Worm (Caenorhabditis elegans) whole organism, L1 larva: ENCODE measurements around the gene ntl-4.
A peak's percentile ranks its signal among the peaks of the same experiment; 100 is the strongest.

Source experiments
- C16A3.4 ChIP-seq: fragments of 150-350 bp; optimal IDR thresholded peaks from 2 replicates; lab custom pipeline; 2014; ENCODE audit warnings: missing biosample characterization, missing genetic modification characterization
- F16B12.6 ChIP-seq: fragments of 150-350 bp; optimal IDR thresholded peaks from 2 replicates; lab custom pipeline; 2014; ENCODE audit warnings: missing biosample characterization, missing genetic modification characterization
- aha-1 ChIP-seq: fragments of 150-350 bp; optimal IDR thresholded peaks from 2 replicates; lab custom pipeline; 2014; ENCODE audit warnings: missing biosample characterization, missing genetic modification characterization
- ceh-8 ChIP-seq: fragments of 200-800 bp; sonication (Bioruptor generic); optimal IDR thresholded peaks from 2 replicates; lab custom pipeline; 2018; ENCODE audit warnings: mild to moderate bottlenecking, missing genetic modification characterization, moderate library complexity, missing compliant biosample characterization
- ceh-82 ChIP-seq, 3 experiments: fragments of 150-350 bp in 1 of 3; sonication (generic microtip) in 2 of 3; optimal IDR thresholded peaks; 2 replicates each; lab custom pipeline; 2014 to 2017; ENCODE audit warnings: missing biosample characterization in 3 of 3, missing genetic modification characterization in 3 of 3
- ceh-88 ChIP-seq: fragments of 200-800 bp; sonication (Bioruptor generic); IDR thresholded peaks from 2 replicates; pipeline ENCODE4 v1.3.6; 2022; ENCODE audit warnings: missing genetic modification characterization, missing compliant biosample characterization
- ceh-90 ChIP-seq: sonication (generic microtip); optimal IDR thresholded peaks from 2 replicates; lab custom pipeline; 2016; ENCODE audit warnings: missing genetic modification characterization, missing compliant biosample characterization
- dpl-1 ChIP-seq, 3 experiments: fragments of 150-350 bp in 2 of 3; sonication (generic microtip) in 1 of 3; optimal IDR thresholded peaks; 2 replicates each; lab custom pipeline; 2014 to 2017; ENCODE audit warnings: missing biosample characterization in 3 of 3, missing genetic modification characterization in 3 of 3, missing genetic modification reagents in 3 of 3
- dsc-1 ChIP-seq: sonication (generic microtip); optimal IDR thresholded peaks from 2 replicates; lab custom pipeline; 2016; ENCODE audit warnings: mild to moderate bottlenecking, missing genetic modification characterization, missing compliant biosample characterization
- efl-1 ChIP-seq, 4 experiments: fragments of 150-350 bp; optimal IDR thresholded peaks in 3 of 4; peaks in 1 of 4; 1 replicate in 1 of 4; 2 replicates in 3 of 4; lab custom pipeline; 2014; ENCODE audit warnings: missing biosample characterization in 2 of 4, missing genetic modification characterization in 2 of 4, missing genetic modification reagents in 2 of 4
- ets-5 ChIP-seq: fragments of 200-800 bp; sonication (Bioruptor generic); IDR thresholded peaks from 2 replicates; pipeline ENCODE4 v1.3.6; 2022; ENCODE audit warnings: missing genetic modification characterization, missing compliant biosample characterization
- fkh-10 ChIP-seq: sonication (generic microtip); optimal IDR thresholded peaks from 2 replicates; lab custom pipeline; 2017; ENCODE audit warnings: missing biosample characterization, missing genetic modification reagents, missing genetic modification characterization
- fkh-8 ChIP-seq: sonication (generic microtip); optimal IDR thresholded peaks from 2 replicates; lab custom pipeline; 2016; ENCODE audit warnings: mild to moderate bottlenecking, missing genetic modification characterization, missing compliant biosample characterization
- fos-1 ChIP-seq: fragments of 150-350 bp; optimal IDR thresholded peaks from 2 replicates; lab custom pipeline; 2014; ENCODE audit warnings: missing biosample characterization, missing genetic modification characterization
- irx-1 ChIP-seq: sonication (generic microtip); optimal IDR thresholded peaks from 2 replicates; lab custom pipeline; 2016; ENCODE audit warnings: missing genetic modification characterization, missing compliant biosample characterization
- isw-1 ChIP-seq: fragments of 200-800 bp; sonication (Bioruptor generic); IDR thresholded peaks from 2 replicates; pipeline ENCODE4 v1.3.6; 2022; ENCODE audit warnings: missing genetic modification characterization, missing compliant biosample characterization
- jun-1 ChIP-seq: fragments of 150-350 bp; optimal IDR thresholded peaks from 2 replicates; lab custom pipeline; 2014; ENCODE audit warnings: missing biosample characterization, missing genetic modification reagents, missing genetic modification characterization
- lin-13 ChIP-seq: fragments of 150-350 bp; optimal IDR thresholded peaks from 2 replicates; lab custom pipeline; 2014; ENCODE audit warnings: missing biosample characterization, missing genetic modification reagents, missing genetic modification characterization
- lin-14 ChIP-seq: fragments of 200-800 bp; sonication (Bioruptor generic); optimal IDR thresholded peaks from 2 replicates; lab custom pipeline; 2018; ENCODE audit warnings: mild to moderate bottlenecking, missing genetic modification characterization, moderate library complexity, missing compliant biosample characterization
- lin-35 ChIP-seq, 2 experiments: fragments of 150-350 bp; optimal IDR thresholded peaks; 2 replicates each; lab custom pipeline; 2014; ENCODE audit warnings: missing biosample characterization in 2 of 2, missing genetic modification characterization in 2 of 2, missing genetic modification reagents in 2 of 2
- lir-3 ChIP-seq: sonication (generic microtip); optimal IDR thresholded peaks from 2 replicates; lab custom pipeline; 2016; ENCODE audit warnings: mild to moderate bottlenecking, missing genetic modification characterization, moderate library complexity, missing compliant biosample characterization; ENCODE audit not compliant: poor library complexity
- lsy-2 ChIP-seq, 2 experiments: fragments of 150-350 bp; optimal IDR thresholded peaks; 2 replicates each; lab custom pipeline; 2014; ENCODE audit warnings: missing biosample characterization in 2 of 2, missing genetic modification characterization in 2 of 2
- mdl-1 ChIP-seq, 2 experiments: fragments of 150-350 bp; optimal IDR thresholded peaks; 2 replicates each; lab custom pipeline; 2014 to 2017; ENCODE audit warnings: missing biosample characterization in 2 of 2, missing genetic modification characterization in 2 of 2, inconsistent platforms in 1 of 2
- mep-1 ChIP-seq: fragments of 150-350 bp; optimal IDR thresholded peaks from 2 replicates; lab custom pipeline; 2014; ENCODE audit warnings: missing biosample characterization, missing genetic modification characterization
- nhr-19 ChIP-seq: fragments of 200-800 bp; sonication (Bioruptor generic); conservative IDR thresholded peaks from 2 replicates; pipeline ENCODE4 v1.3.6; 2022; ENCODE audit warnings: missing genetic modification characterization, missing compliant biosample characterization
- nhr-20 ChIP-seq: sonication (generic microtip); optimal IDR thresholded peaks from 2 replicates; lab custom pipeline; 2016; ENCODE audit warnings: mild to moderate bottlenecking, missing genetic modification characterization, missing compliant biosample characterization
- nhr-71 ChIP-seq: sonication (generic microtip); optimal IDR thresholded peaks from 2 replicates; lab custom pipeline; 2016; ENCODE audit warnings: mild to moderate bottlenecking, missing genetic modification characterization, moderate library complexity, missing compliant biosample characterization
- nhr-76 ChIP-seq: sonication (generic microtip); optimal IDR thresholded peaks from 2 replicates; lab custom pipeline; 2017; ENCODE audit warnings: missing biosample characterization, missing genetic modification characterization
- nhr-77 ChIP-seq: fragments of 150-350 bp; optimal IDR thresholded peaks from 2 replicates; lab custom pipeline; 2014; ENCODE audit warnings: missing biosample characterization, missing genetic modification characterization
- nhr-85 ChIP-seq: sonication (generic microtip); peaks from one replicate; lab custom pipeline; 2016; ENCODE audit warnings: missing genetic modification characterization, inconsistent platforms, missing compliant biosample characterization
- pag-3 ChIP-seq: sonication (generic microtip); optimal IDR thresholded peaks from 2 replicates; lab custom pipeline; 2017; ENCODE audit warnings: missing genetic modification characterization, mild to moderate bottlenecking, missing compliant biosample characterization, antibody characterized with exemption, borderline replicate concordance; ENCODE audit not compliant: insufficient read depth
- rnt-1 ChIP-seq: sonication (generic microtip); optimal IDR thresholded peaks from 2 replicates; lab custom pipeline; 2016; ENCODE audit warnings: mild to moderate bottlenecking, missing genetic modification characterization, moderate library complexity, missing compliant biosample characterization
- snu-23 ChIP-seq: sonication (generic microtip); optimal IDR thresholded peaks from 2 replicates; lab custom pipeline; 2016; ENCODE audit warnings: missing genetic modification characterization, missing compliant biosample characterization
- sptf-1 ChIP-seq: fragments of 150-350 bp; optimal IDR thresholded peaks from 2 replicates; lab custom pipeline; 2014; ENCODE audit warnings: missing biosample characterization, missing genetic modification characterization
- swsn-7 ChIP-seq: sonication (generic microtip); optimal IDR thresholded peaks from 2 replicates; lab custom pipeline; 2016; ENCODE audit warnings: missing genetic modification characterization, missing compliant biosample characterization
- tbx-2 ChIP-seq: sonication (generic microtip); optimal IDR thresholded peaks from 2 replicates; lab custom pipeline; 2016; ENCODE audit warnings: missing genetic modification characterization, missing compliant biosample characterization
- tlp-1 ChIP-seq: fragments of 150-350 bp; optimal IDR thresholded peaks from 2 replicates; lab custom pipeline; 2014; ENCODE audit warnings: missing biosample characterization, missing genetic modification characterization
- xbp-1 ChIP-seq: sonication (generic microtip); optimal IDR thresholded peaks from 2 replicates; lab custom pipeline; 2016; ENCODE audit warnings: missing genetic modification characterization, missing compliant biosample characterization
- ztf-4 ChIP-seq: fragments of 150-350 bp; optimal IDR thresholded peaks from 2 replicates; lab custom pipeline; 2014; ENCODE audit warnings: missing biosample characterization, missing genetic modification characterization

ntl-4 gene

DNA sequence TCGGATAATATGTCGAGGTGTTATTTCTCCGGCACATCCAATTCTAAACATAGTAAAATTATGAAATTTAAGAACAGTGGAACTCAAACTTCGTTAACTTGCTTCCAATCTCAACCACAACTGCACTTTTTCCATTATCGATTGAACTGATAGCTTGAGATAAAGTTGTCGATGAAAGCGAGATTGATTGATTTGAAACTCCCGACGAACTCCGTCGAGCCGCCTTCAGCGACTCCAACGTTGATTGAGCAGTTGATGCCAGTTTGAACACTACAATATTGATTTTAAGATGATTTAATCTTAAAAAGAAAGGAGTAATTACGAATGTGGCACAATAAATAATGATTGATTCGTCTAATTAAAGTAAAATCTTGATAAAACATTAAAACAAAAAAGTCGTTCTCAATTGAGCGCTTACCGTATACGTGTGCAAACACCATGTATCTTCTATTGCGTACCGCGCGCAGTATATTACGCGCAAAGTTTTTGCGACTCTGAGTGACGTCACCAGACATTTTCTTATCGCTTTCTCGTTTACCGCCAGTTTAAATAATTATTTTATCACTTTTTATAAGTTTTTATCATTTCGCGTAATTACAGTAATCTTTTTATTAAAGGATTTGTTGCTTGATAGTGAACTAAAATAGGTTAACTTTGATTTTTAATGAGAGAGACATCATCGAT is 8.0 kb upstream of the ntl-4 start, which contains the start of gene arp-11 (continued):
- TF ChIP-seq irx-1 (tag; lab: Kevin White, UChicago) (no peak), ets-5 (GFP tag; lab: Robert Waterston, UW) (no peak), efl-1 (optimal IDR thresholded peaks at IDR 0.05; lab: Kevin White, UChicago) (peak; percentile 66 to 77), efl-1 (GFP tag; optimal IDR thresholded peaks at IDR 0.05 in 1 of 2; lab: Kevin White, UChicago) (peak; percentile 74 to 95), nhr-19 (GFP tag; lab: Robert Waterston, UW) (peak; percentile 70), lin-35 (GFP tag; optimal IDR thresholded peaks at IDR 0.05; lab: Kevin White, UChicago) (peak; percentile 81 to 88), fos-1 (tag; lab: Kevin White, UChicago) (peak; percentile 21), aha-1 (tag; lab: Kevin White, UChicago) (no peak), ceh-8 (no peak), nhr-76 (tag; lab: Kevin White, UChicago) (no peak), tlp-1 (tag; lab: Kevin White, UChicago) (no peak), mdl-1 (tag; optimal IDR thresholded peaks at IDR 0.05; lab: Kevin White, UChicago) (peak in 1 of 2 experiments; percentile 71), snu-23 (GFP tag; lab: Kevin White, UChicago) (peak; percentile 87)

DNA sequence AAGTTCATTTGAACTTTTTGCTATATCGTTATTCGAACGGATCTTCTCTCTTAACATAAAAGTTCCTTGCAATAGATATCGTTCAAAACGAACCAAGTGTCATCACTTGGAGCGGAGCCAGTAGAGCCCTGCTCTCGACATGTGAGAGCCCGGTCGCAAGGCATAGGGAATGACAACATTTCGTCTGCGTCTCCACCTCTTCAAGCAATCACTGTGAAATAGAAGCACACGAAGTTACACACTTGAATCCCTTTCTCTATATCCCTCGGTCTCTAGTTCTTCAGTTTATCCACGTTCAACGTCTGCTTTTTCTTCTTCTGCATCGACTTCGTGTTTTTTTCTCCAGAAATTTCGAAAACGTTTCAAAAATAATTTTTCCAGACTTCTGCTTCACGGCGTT is 7.0 kb upstream of the ntl-4 start, which contains the start of gene C49H3.6:
TSS of gene C49H3.6 (plus strand) at position 380 of the 400 bp plus-strand sequence.
- TF ChIP-seq nhr-71 (tag; lab: Kevin White, UChicago) = peak; percentile 55
- TF ChIP-seq lin-35 (GFP tag; optimal IDR thresholded peaks at IDR 0.05; lab: Kevin White, UChicago) = peak in 1 of 2 experiments; percentile 29
- peak; percentile 43 for TF ChIP-seq fkh-8
- no peak for TF ChIP-seq C16A3.4
- TF ChIP-seq lsy-2 (tag; optimal IDR thresholded peaks at IDR 0.05; lab: Kevin White, UChicago) = peak in 1 of 2 experiments; percentile 72
- peak; percentile 40 for TF ChIP-seq swsn-7 (tag; lab: Kevin White, UChicago)
- peak; percentile 23 for TF ChIP-seq dsc-1
- no peak for TF ChIP-seq sptf-1 (tag; lab: Kevin White, UChicago)
- TF ChIP-seq nhr-77 (tag; lab: Kevin White, UChicago) = no peak
- no peak for TF ChIP-seq nhr-85 (tag; lab: Kevin White, UChicago)
- TF ChIP-seq nhr-20 (tag; lab: Kevin White, UChicago) = peak; percentile 17
- TF ChIP-seq jun-1 (tag; lab: Kevin White, UChicago) = no peak
- peak; percentile 42 for TF ChIP-seq rnt-1
- peak; percentile 24 to 26 for TF ChIP-seq efl-1 (optimal IDR thresholded peaks at IDR 0.05; lab: Kevin White, UChicago)
- TF ChIP-seq efl-1 (GFP tag; optimal IDR thresholded peaks at IDR 0.05 in 1 of 2; lab: Kevin White, UChicago) = no peak
- TF ChIP-seq tbx-2 (tag; lab: Kevin White, UChicago) = peak; percentile 6
- peak in 1 of 3 experiments; percentile 18 for TF ChIP-seq dpl-1 (GFP tag; optimal IDR thresholded peaks at IDR 0.05; lab: Kevin White, UChicago)
- TF ChIP-seq lin-14 (GFP tag; lab: Kevin White, UChicago) = peak; percentile 79
- TF ChIP-seq fkh-10 (GFP tag; lab: Kevin White, UChicago) = peak; percentile 2
- TF ChIP-seq F16B12.6 (tag; lab: Kevin White, UChicago) = peak; percentile 13
- no peak for TF ChIP-seq nhr-76 (tag; lab: Kevin White, UChicago)
- peak; percentile 38 for TF ChIP-seq mep-1 (tag; lab: Kevin White, UChicago)
- TF ChIP-seq mdl-1 (tag; optimal IDR thresholded peaks at IDR 0.05; lab: Kevin White, UChicago) = peak in 1 of 2 experiments; percentile 21
- peak; percentile 5 for TF ChIP-seq ztf-4 (tag; lab: Kevin White, UChicago)
- TF ChIP-seq ceh-82 (tag; optimal IDR thresholded peaks at IDR 0.05; lab: Kevin White, UChicago) = peak in 1 of 3 experiments; percentile 39
- peak; percentile 47 for TF ChIP-seq snu-23 (GFP tag; lab: Kevin White, UChicago)
- peak; percentile 18; the same call in 1 of the 2 replicates for TF ChIP-seq isw-1 (GFP tag; lab: Robert Waterston, UW)
- TF ChIP-seq ceh-88 = 0 out of 2 replicates have a peak, but pooled peaks have one; percentile 24
- peak; percentile 5 for TF ChIP-seq xbp-1 (tag; lab: Kevin White, UChicago)
- TF ChIP-seq ceh-90 = no peak
- TF ChIP-seq lir-3 = peak; percentile 3
- TF ChIP-seq lin-13 (GFP tag; lab: Kevin White, UChicago) = no peak
- no peak for TF ChIP-seq pag-3 (tag; lab: Kevin White, UChicago)
- no peak for TF ChIP-seq irx-1 (tag; lab: Kevin White, UChicago)
